Worm (Caenorhabditis elegans) whole organism, L4 larva: ENCODE data around the gene mut-14.

ENCODE experiments used
- D1046.2 ChIP-seq: fragments of 200-800 bp; sonication (Bioruptor generic); IDR thresholded peaks from 2 replicates; pipeline ENCODE4 v1.3.6; 2022; ENCODE audit warnings: missing genetic modification characterization, missing compliant biosample characterization
- F10B5.3 ChIP-seq: sonication (generic microtip); optimal IDR thresholded peaks from 2 replicates; lab custom pipeline; 2016; ENCODE audit warnings: mild to moderate bottlenecking, missing genetic modification characterization, missing compliant biosample characterization
- F49E8.2 ChIP-seq: sonication (generic microtip); optimal IDR thresholded peaks from 2 replicates; lab custom pipeline; 2016; ENCODE audit warnings: missing compliant biosample characterization, mild to moderate bottlenecking, missing genetic modification characterization, borderline replicate concordance
- arid-1 ChIP-seq: fragments of 200-800 bp; sonication (Bioruptor generic); conservative IDR thresholded peaks from 2 replicates; pipeline ENCODE4 v1.3.6; 2022; ENCODE audit warnings: missing genetic modification reagents, missing genetic modification characterization, missing compliant biosample characterization
- ceh-20 ChIP-seq: fragments of 200-800 bp; sonication (Bioruptor generic); IDR thresholded peaks from 2 replicates; pipeline ENCODE4 v1.3.6; 2022; ENCODE audit warnings: missing genetic modification reagents, missing genetic modification characterization, missing compliant biosample characterization
- ceh-28 ChIP-seq: fragments of 150-350 bp; optimal IDR thresholded peaks from 2 replicates; lab custom pipeline; 2014; ENCODE audit warnings: missing biosample characterization, missing genetic modification reagents, missing genetic modification characterization
- ceh-82 ChIP-seq: sonication (generic microtip); optimal IDR thresholded peaks from 2 replicates; lab custom pipeline; 2017; ENCODE audit warnings: missing biosample characterization, missing genetic modification characterization
- daf-16 ChIP-seq, 3 experiments: sonication (generic microtip); optimal IDR thresholded peaks; 2 replicates each; lab custom pipeline; 2016 to 2017; ENCODE audit warnings: missing genetic modification characterization in 3 of 3, missing genetic modification reagents in 3 of 3, mild to moderate bottlenecking in 2 of 3, missing compliant biosample characterization in 2 of 3, missing biosample characterization in 1 of 3, moderate library complexity in 1 of 3
- daf-8 ChIP-seq: fragments of 200-800 bp; sonication (Bioruptor generic); IDR thresholded peaks from 2 replicates; pipeline ENCODE4 v1.3.6; 2022; ENCODE audit warnings: missing genetic modification characterization, missing compliant biosample characterization
- dmd-6 ChIP-seq: fragments of 200-800 bp; sonication (Bioruptor generic); IDR thresholded peaks from 2 replicates; pipeline ENCODE4 v1.3.6; 2022; ENCODE audit warnings: missing genetic modification reagents, missing genetic modification characterization, missing compliant biosample characterization
- dpl-1 ChIP-seq: fragments of 150-350 bp; optimal IDR thresholded peaks from 2 replicates; lab custom pipeline; 2014; ENCODE audit warnings: missing biosample characterization, missing genetic modification reagents, missing genetic modification characterization
- duxl-1 ChIP-seq: sonication (generic microtip); optimal IDR thresholded peaks from 2 replicates; lab custom pipeline; 2016; ENCODE audit warnings: mild to moderate bottlenecking, missing genetic modification characterization, moderate library complexity, missing compliant biosample characterization; ENCODE audit not compliant: poor library complexity
- dve-1 ChIP-seq: sonication (generic microtip); optimal IDR thresholded peaks from 2 replicates; lab custom pipeline; 2017; ENCODE audit warnings: antibody characterized with exemption, mild to moderate bottlenecking, missing genetic modification characterization, missing compliant biosample characterization; ENCODE audit not compliant: insufficient read depth
- egl-27 ChIP-seq: sonication (generic microtip); optimal IDR thresholded peaks from 3 replicates; lab custom pipeline; 2017; ENCODE audit warnings: missing biosample characterization, missing genetic modification reagents, missing genetic modification characterization
- fos-1 ChIP-seq: fragments of 150-350 bp; optimal IDR thresholded peaks from 2 replicates; lab custom pipeline; 2014; ENCODE audit warnings: missing biosample characterization, missing genetic modification characterization
- gei-8 ChIP-seq: fragments of 200-800 bp; sonication (Bioruptor generic); optimal IDR thresholded peaks from 2 replicates; lab custom pipeline; 2018; ENCODE audit warnings: mild to moderate bottlenecking, missing genetic modification characterization, missing compliant biosample characterization
- hif-1 ChIP-seq, 2 experiments: sonication (generic microtip); optimal IDR thresholded peaks; 2 replicates each; lab custom pipeline; 2016 to 2017; ENCODE audit warnings: missing compliant biosample characterization in 2 of 2, missing genetic modification characterization in 2 of 2, missing genetic modification reagents in 2 of 2, missing genotype in 2 of 2, mild to moderate bottlenecking in 1 of 2
- hmg-1.1 ChIP-seq: fragments of 200-800 bp; sonication (Bioruptor generic); IDR thresholded peaks from 2 replicates; pipeline ENCODE4 v1.3.6; 2022; ENCODE audit warnings: missing genetic modification reagents, missing genetic modification characterization, missing compliant biosample characterization
- jun-1 ChIP-seq: fragments of 150-350 bp; optimal IDR thresholded peaks from 2 replicates; lab custom pipeline; 2014; ENCODE audit warnings: missing biosample characterization, missing genetic modification reagents, missing genetic modification characterization
- lim-7 ChIP-seq: fragments of 200-800 bp; sonication (Bioruptor generic); IDR thresholded peaks from 2 replicates; pipeline ENCODE4 v1.3.6; 2022; ENCODE audit warnings: missing genetic modification characterization, missing compliant biosample characterization
- lin-13 ChIP-seq: fragments of 150-350 bp; optimal IDR thresholded peaks from 2 replicates; lab custom pipeline; 2014; ENCODE audit warnings: missing biosample characterization, missing genetic modification reagents, missing genetic modification characterization
- lin-38 ChIP-seq: fragments of 200-800 bp; sonication (Bioruptor generic); IDR thresholded peaks from 2 replicates; pipeline ENCODE4 v1.3.6; 2022; ENCODE audit warnings: missing genetic modification reagents, missing genetic modification characterization, missing compliant biosample characterization
- madf-9 ChIP-seq: fragments of 200-800 bp; sonication (Bioruptor generic); conservative IDR thresholded peaks from 2 replicates; pipeline ENCODE4 v1.3.6; 2022; ENCODE audit warnings: missing genetic modification reagents, missing genetic modification characterization, missing compliant biosample characterization
- mdl-1 ChIP-seq, 2 experiments: fragments of 150-350 bp in 1 of 2; sonication (generic microtip) in 1 of 2; optimal IDR thresholded peaks; 2 replicates each; lab custom pipeline; 2014 to 2017; ENCODE audit warnings: missing biosample characterization in 2 of 2, missing genetic modification characterization in 2 of 2
- mes-2 ChIP-seq: sonication (generic microtip); optimal IDR thresholded peaks from 2 replicates; lab custom pipeline; 2016; ENCODE audit warnings: missing genotype, mild to moderate bottlenecking, missing genetic modification characterization, missing compliant biosample characterization; ENCODE audit not compliant: poor library complexity, severe bottlenecking
- mxl-2 ChIP-seq: fragments of 200-800 bp; sonication (Bioruptor generic); conservative IDR thresholded peaks from 2 replicates; pipeline ENCODE4 v1.3.6; 2022; ENCODE audit warnings: missing genetic modification reagents, missing genetic modification characterization, missing compliant biosample characterization
- nhr-102 ChIP-seq: sonication (generic microtip); optimal IDR thresholded peaks from 2 replicates; lab custom pipeline; 2016; ENCODE audit warnings: mild to moderate bottlenecking, missing genetic modification characterization, moderate library complexity, missing compliant biosample characterization
- nhr-11 ChIP-seq: fragments of 150-350 bp; optimal IDR thresholded peaks from 2 replicates; lab custom pipeline; 2014; ENCODE audit warnings: missing biosample characterization, missing genetic modification characterization
- nhr-25 ChIP-seq: sonication (generic microtip); optimal IDR thresholded peaks from 2 replicates; lab custom pipeline; 2017; ENCODE audit warnings: missing genetic modification characterization, mild to moderate bottlenecking, missing compliant biosample characterization, antibody characterized with exemption, moderate library complexity, borderline replicate concordance; ENCODE audit not compliant: insufficient read depth
- nhr-28 ChIP-seq: fragments of 150-350 bp; optimal IDR thresholded peaks from 2 replicates; lab custom pipeline; 2014; ENCODE audit warnings: missing biosample characterization, missing genetic modification characterization
- nhr-41 ChIP-seq: fragments of 200-800 bp; sonication (Bioruptor generic); IDR thresholded peaks from 2 replicates; pipeline ENCODE4 v1.3.6; 2022; ENCODE audit warnings: missing genetic modification reagents, missing genetic modification characterization, missing compliant biosample characterization
- nhr-42 ChIP-seq: fragments of 200-800 bp; sonication (Bioruptor generic); IDR thresholded peaks from 2 replicates; pipeline ENCODE4 v1.3.6; 2022; ENCODE audit warnings: missing genetic modification characterization, missing compliant biosample characterization
- nhr-48 ChIP-seq: sonication (generic microtip); optimal IDR thresholded peaks from 2 replicates; lab custom pipeline; 2016; ENCODE audit warnings: mild to moderate bottlenecking, missing genetic modification characterization, missing compliant biosample characterization
- nhr-77 ChIP-seq: fragments of 150-350 bp; optimal IDR thresholded peaks from 2 replicates; lab custom pipeline; 2014; ENCODE audit warnings: missing biosample characterization, missing genetic modification characterization
- pha-4 ChIP-seq, 2 experiments: fragments of 150-350 bp in 1 of 2; fragments of 200-800 bp in 1 of 2; sonication (Bioruptor generic) in 1 of 2; IDR thresholded peaks in 1 of 2; optimal IDR thresholded peaks in 1 of 2; 2 replicates each; pipeline versions ENCODE4 v1.3.6 to Lab custom; 2014 to 2022; ENCODE audit warnings: missing genetic modification characterization in 2 of 2, missing genetic modification reagents in 2 of 2, missing biosample characterization in 1 of 2, missing compliant biosample characterization in 1 of 2
- rbr-2 ChIP-seq: sonication (generic microtip); optimal IDR thresholded peaks from 2 replicates; lab custom pipeline; 2016; ENCODE audit warnings: missing genotype, missing genetic modification characterization, missing compliant biosample characterization
- saeg-2 ChIP-seq: fragments of 200-800 bp; sonication (Bioruptor generic); IDR thresholded peaks from 2 replicates; pipeline ENCODE4 v1.3.6; 2022; ENCODE audit warnings: missing genetic modification reagents, missing genetic modification characterization, missing compliant biosample characterization
- spr-1 ChIP-seq: sonication (generic microtip); optimal IDR thresholded peaks from 2 replicates; lab custom pipeline; 2016; ENCODE audit warnings: mild to moderate bottlenecking, missing genetic modification characterization, missing compliant biosample characterization
- tra-1 ChIP-seq: fragments of 200-800 bp; sonication (Bioruptor generic); IDR thresholded peaks from 2 replicates; pipeline ENCODE4 v1.3.6; 2022; ENCODE audit warnings: missing genetic modification reagents, missing genetic modification characterization, missing compliant biosample characterization
- unc-130 ChIP-seq: sonication (generic microtip); optimal IDR thresholded peaks from 2 replicates; lab custom pipeline; 2016; ENCODE audit warnings: missing genetic modification reagents, missing genetic modification characterization, missing compliant biosample characterization
- zag-1 ChIP-seq: fragments of 150-350 bp; optimal IDR thresholded peaks from 2 replicates; lab custom pipeline; 2014; ENCODE audit warnings: missing biosample characterization, missing genetic modification characterization
- ztf-7 ChIP-seq: fragments of 150-350 bp; optimal IDR thresholded peaks from 2 replicates; lab custom pipeline; 2014; ENCODE audit warnings: missing biosample characterization, missing genetic modification characterization

The mut-14 gene

ce11 chrV:5620040-5620439 is 40.5 kb downstream of the mut-14 start, which contains the start of gene memb-2:
memb-2 (minus strand) TSS chrV:5620140.
- TF ChIP-seq zag-1 (tag; lab: Kevin White, UChicago) (no peak), nhr-28 (tag; lab: Kevin White, UChicago) (no peak), lim-7 (GFP tag; lab: Robert Waterston, UW) (no peak), madf-9 (GFP tag; lab: Robert Waterston, UW) (no peak), hmg-1.1 (GFP tag; lab: Robert Waterston, UW) (no peak), hif-1 (tag; optimal IDR thresholded peaks at IDR 0.05; lab: Kevin White, UChicago) (no peak), mdl-1 (tag; optimal IDR thresholded peaks at IDR 0.05; lab: Kevin White, UChicago) (no peak), saeg-2 (no peak), mxl-2 (no peak), daf-8 (GFP tag; lab: Robert Waterston, UW) (no peak), egl-27 (no peak), nhr-102 (no peak), nhr-25 (tag; lab: Kevin White, UChicago) (no peak)

DNA sequence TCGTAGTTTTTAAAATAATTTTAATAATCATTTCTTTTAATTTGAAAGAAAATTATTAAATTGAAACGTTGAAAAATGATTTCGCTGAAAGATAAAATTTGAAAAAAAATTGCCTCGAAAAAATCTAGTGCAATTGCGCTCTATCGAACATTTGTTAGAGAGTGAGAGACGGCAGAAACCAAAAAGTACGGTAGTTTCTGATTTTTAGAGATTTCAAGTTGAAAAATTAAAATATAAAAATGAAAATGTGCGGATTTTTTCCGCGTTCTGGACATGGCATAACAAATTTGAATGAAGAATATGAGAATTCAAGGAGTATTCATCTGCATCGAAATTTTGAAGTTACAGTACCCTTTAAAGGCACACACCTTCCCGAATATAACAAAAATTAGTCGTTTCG is 41.1 kb downstream of the mut-14 start:
- TF ChIP-seq unc-130 (GFP tag; lab: Kevin White, UChicago) (peak; percentile 22), dpl-1 (peak; percentile 21), rbr-2 (no peak), lin-38 (GFP tag; lab: Robert Waterston, UW) (peak; percentile 93)
- TF ChIP-seq, all 104 proteins: peak for 3

DNA sequence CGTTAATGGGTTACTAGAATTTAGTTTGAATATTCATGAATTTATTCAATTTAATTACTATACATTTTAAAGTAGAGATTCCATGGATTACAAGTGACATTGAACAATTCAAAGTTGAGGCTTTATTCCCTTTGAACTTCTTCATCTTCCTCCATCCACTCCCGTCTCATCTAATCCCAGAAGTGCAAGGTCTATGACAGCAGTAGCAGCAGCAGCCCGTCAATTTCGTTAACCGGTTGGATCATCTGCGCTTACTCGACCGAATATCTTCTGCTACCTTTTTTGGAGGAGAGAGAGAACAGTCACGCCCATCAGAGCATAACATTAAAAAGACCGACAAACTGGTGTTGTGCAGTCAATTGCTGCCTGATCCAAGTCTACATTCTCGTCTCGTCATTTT is 43.2 kb downstream of the mut-14 start, which contains the start of gene M03E7.2:
Gene M03E7.2 (plus strand): TSS at position 301 of the 400 bp plus-strand sequence.
- no peak for TF ChIP-seq mxl-2
- no peak for TF ChIP-seq daf-16 (GFP tag; optimal IDR thresholded peaks at IDR 0.05; lab: Kevin White, UChicago)
- no peak for TF ChIP-seq daf-16 (tag; optimal IDR thresholded peaks at IDR 0.05; lab: Kevin White, UChicago)
- no peak for TF ChIP-seq nhr-25 (tag; lab: Kevin White, UChicago)
- no peak for TF ChIP-seq ceh-82 (tag; lab: Kevin White, UChicago)
- TF ChIP-seq dve-1 (tag; lab: Kevin White, UChicago): no peak
- no peak for TF ChIP-seq tra-1 (GFP tag; lab: Robert Waterston, UW)
- TF ChIP-seq duxl-1: no peak
- no peak for TF ChIP-seq nhr-42
- no peak for TF ChIP-seq dmd-6
- TF ChIP-seq ceh-20 (GFP tag; lab: Robert Waterston, UW): no peak
- no peak for TF ChIP-seq fos-1 (tag; lab: Kevin White, UChicago)
- TF ChIP-seq lim-7 (GFP tag; lab: Robert Waterston, UW): no peak
- no peak for TF ChIP-seq ceh-28
- no peak for TF ChIP-seq nhr-48
- TF ChIP-seq jun-1 (tag; lab: Kevin White, UChicago): no peak
- no peak for TF ChIP-seq pha-4 (GFP tag; IDR thresholded peaks at IDR 0.05; lab: Robert Waterston, UW)
- TF ChIP-seq pha-4 (tag; optimal IDR thresholded peaks at IDR 0.05; lab: Kevin White, UChicago): no peak
- TF ChIP-seq gei-8 (GFP tag; lab: Kevin White, UChicago): no peak
- TF ChIP-seq spr-1: no peak
- no peak for TF ChIP-seq arid-1 (GFP tag; lab: Robert Waterston, UW)
- no peak for TF ChIP-seq D1046.2
- TF ChIP-seq, all 104 proteins: peak for 0

ce11 chrV:5614724-5615123 is 45.8 kb downstream of the mut-14 start, which contains the start of gene M03E7.3:
M03E7.3 (plus strand) TSS chrV:5615024.
- TF ChIP-seq F49E8.2 (tag; lab: Kevin White, UChicago) (no peak), nhr-41 (GFP tag; lab: Robert Waterston, UW) (no peak), ztf-7 (tag; lab: Kevin White, UChicago) (no peak), nhr-11 (tag; lab: Kevin White, UChicago) (no peak), F10B5.3 (tag; lab: Kevin White, UChicago) (no peak), spr-1 (no peak), daf-8 (GFP tag; lab: Robert Waterston, UW) (no peak), nhr-77 (tag; lab: Kevin White, UChicago) (no peak), zag-1 (tag; lab: Kevin White, UChicago) (no peak), mes-2 (no peak), hif-1 (tag; optimal IDR thresholded peaks at IDR 0.05; lab: Kevin White, UChicago) (no peak), lin-13 (GFP tag; lab: Kevin White, UChicago) (no peak)
